Fruit fly (Drosophila melanogaster) whole organism, prepupa: ENCODE measurements around the gene CG6398.

Experiments used
- CG11294 ChIP-seq: fragments of 200-800 bp; sonication (Bioruptor generic); IDR thresholded peaks from 2 replicates; pipeline ENCODE4 v1.3.6; 2022; ENCODE audit warnings: missing biosample characterization, missing genetic modification characterization
- CG11762 ChIP-seq: fragments of 200-800 bp; sonication (Bioruptor generic); optimal IDR thresholded peaks from 3 replicates; lab custom pipeline; 2016; ENCODE audit warnings: missing biosample characterization, missing genetic modification characterization; ENCODE audit not compliant: insufficient read depth
- CG11902 ChIP-seq: fragments of 200-800 bp; sonication (Bioruptor generic); optimal IDR thresholded peaks from 3 replicates; lab custom pipeline; 2016; ENCODE audit warnings: missing biosample characterization, missing genetic modification characterization
- CG15336 ChIP-seq: fragments of 200-800 bp; sonication (Bioruptor generic); IDR thresholded peaks from 2 replicates; pipeline ENCODE4 v1.3.6; 2022; ENCODE audit warnings: missing biosample characterization, missing genetic modification characterization
- CG1621 ChIP-seq: fragments of 200-800 bp; sonication (Bioruptor generic); optimal IDR thresholded peaks from 3 replicates; lab custom pipeline; 2018; ENCODE audit warnings: missing biosample characterization, mild to moderate bottlenecking, missing genetic modification characterization
- CG16779 ChIP-seq: fragments of 200-800 bp; sonication (Bioruptor generic); optimal IDR thresholded peaks from 3 replicates; lab custom pipeline; 2017; ENCODE audit warnings: missing biosample characterization, mild to moderate bottlenecking, missing genetic modification characterization
- CG3032 ChIP-seq: fragments of 200-800 bp; optimal IDR thresholded peaks from 2 replicates; lab custom pipeline; 2019; ENCODE audit warnings: missing biosample characterization, mild to moderate bottlenecking, missing genetic modification characterization, moderate library complexity
- CG32006 ChIP-seq: fragments of 200-800 bp; sonication (Bioruptor generic); optimal IDR thresholded peaks from 3 replicates; lab custom pipeline; 2017; ENCODE audit warnings: missing biosample characterization, mild to moderate bottlenecking, missing genetic modification characterization
- CG34406 ChIP-seq: fragments of 200-800 bp; sonication (Bioruptor generic); optimal IDR thresholded peaks from 3 replicates; lab custom pipeline; 2016; ENCODE audit warnings: missing biosample characterization, missing genetic modification characterization
- CG3919 ChIP-seq: fragments of 200-800 bp; sonication (Bioruptor generic); optimal IDR thresholded peaks from 3 replicates; lab custom pipeline; 2016; ENCODE audit warnings: missing biosample characterization, missing genetic modification characterization
- CG6163 ChIP-seq: fragments of 200-800 bp; sonication (Bioruptor generic); IDR thresholded peaks from 3 replicates; pipeline ENCODE4 v1.3.6; 2022; ENCODE audit warnings: missing biosample characterization, missing genetic modification characterization
- CG6276 ChIP-seq: fragments of 200-800 bp; sonication (Bioruptor generic); optimal IDR thresholded peaks from 2 replicates; lab custom pipeline; 2017; ENCODE audit warnings: missing biosample characterization, mild to moderate bottlenecking, missing genetic modification characterization
- CG6808 ChIP-seq: fragments of 200-800 bp; sonication (Bioruptor generic); optimal IDR thresholded peaks from 3 replicates; lab custom pipeline; 2017; ENCODE audit warnings: missing biosample characterization, missing genetic modification characterization, mild to moderate bottlenecking, moderate library complexity, missing genetic modification reagents
- CG6854 ChIP-seq: fragments of 200-800 bp; sonication (Bioruptor generic); optimal IDR thresholded peaks from 2 replicates; lab custom pipeline; 2017; ENCODE audit warnings: missing biosample characterization, mild to moderate bottlenecking, missing genetic modification characterization
- CG7368 ChIP-seq: fragments of 200-800 bp; sonication (Bioruptor generic); optimal IDR thresholded peaks from 3 replicates; lab custom pipeline; 2016; ENCODE audit warnings: missing biosample characterization, missing genetic modification characterization
- CG8119 ChIP-seq: fragments of 200-800 bp; sonication (Bioruptor generic); IDR thresholded peaks from 3 replicates; pipeline ENCODE4 v1.3.6; 2022; ENCODE audit warnings: missing biosample characterization, missing genetic modification characterization
- CG8319 ChIP-seq: fragments of 200-800 bp; sonication (Bioruptor generic); optimal IDR thresholded peaks from 3 replicates; lab custom pipeline; 2016; ENCODE audit warnings: missing biosample characterization, missing genetic modification characterization
- Eip75B ChIP-seq: fragments of 200-800 bp; sonication (Bioruptor generic); optimal IDR thresholded peaks from 3 replicates; lab custom pipeline; 2016; ENCODE audit warnings: missing biosample characterization, missing genetic modification characterization
- Eip78C ChIP-seq: fragments of 200-800 bp; sonication (Bioruptor generic); peaks from one replicate; lab custom pipeline; 2016; ENCODE audit warnings: missing biosample characterization, missing genetic modification characterization
- Eip93F ChIP-seq: fragments of 200-800 bp; sonication (Bioruptor generic); optimal IDR thresholded peaks from 2 replicates; lab custom pipeline; 2016; ENCODE audit warnings: missing biosample characterization, mild to moderate bottlenecking, missing genetic modification characterization
- Ets21C ChIP-seq: fragments of 200-800 bp; sonication (Bioruptor generic); optimal IDR thresholded peaks from 3 replicates; lab custom pipeline; 2016; ENCODE audit warnings: missing biosample characterization, missing genetic modification characterization
- Ets96B ChIP-seq: fragments of 200-800 bp; optimal IDR thresholded peaks from 2 replicates; lab custom pipeline; 2019; ENCODE audit warnings: missing biosample characterization, mild to moderate bottlenecking, missing genetic modification characterization, moderate library complexity
- Gug ChIP-seq: fragments of 200-800 bp; sonication (Bioruptor generic); IDR thresholded peaks from 2 replicates; pipeline ENCODE4 v1.3.6; 2022; ENCODE audit warnings: missing biosample characterization, missing genetic modification characterization
- Hr38 ChIP-seq: sonication (Bioruptor generic); optimal IDR thresholded peaks from 2 replicates; lab custom pipeline; 2016; ENCODE audit warnings: missing biosample characterization, missing genetic modification characterization
- Hr39 ChIP-seq: fragments of 200-800 bp; sonication (Bioruptor generic); optimal IDR thresholded peaks from 2 replicates; lab custom pipeline; 2016; ENCODE audit warnings: missing biosample characterization, missing genetic modification characterization
- Hr4 ChIP-seq: fragments of 200-800 bp; sonication (Bioruptor generic); optimal IDR thresholded peaks from 3 replicates; lab custom pipeline; 2016; ENCODE audit warnings: missing biosample characterization, missing genetic modification characterization
- Lpt ChIP-seq: fragments of 200-800 bp; sonication (Bioruptor generic); optimal IDR thresholded peaks from 3 replicates; lab custom pipeline; 2016; ENCODE audit warnings: missing biosample characterization, missing genetic modification characterization
- Met ChIP-seq: fragments of 200-800 bp; sonication (Bioruptor generic); optimal IDR thresholded peaks from 3 replicates; lab custom pipeline; 2016; ENCODE audit warnings: missing biosample characterization, missing genetic modification characterization
- OdsH ChIP-seq: fragments of 200-800 bp; sonication (Bioruptor generic); optimal IDR thresholded peaks from 3 replicates; lab custom pipeline; 2016; ENCODE audit warnings: missing biosample characterization, missing genetic modification characterization
- Sox102F ChIP-seq: fragments of 200-800 bp; sonication (Bioruptor generic); optimal IDR thresholded peaks from 2 replicates; lab custom pipeline; 2016; ENCODE audit warnings: missing biosample characterization, mild to moderate bottlenecking, missing genetic modification characterization
- Sox15 ChIP-seq: fragments of 200-800 bp; sonication (Bioruptor generic); optimal IDR thresholded peaks from 3 replicates; lab custom pipeline; 2016; ENCODE audit warnings: missing biosample characterization, missing genetic modification characterization
- acj6 ChIP-seq: fragments of 200-800 bp; sonication (Bioruptor generic); optimal IDR thresholded peaks from 3 replicates; lab custom pipeline; 2016; ENCODE audit warnings: missing biosample characterization, missing genetic modification characterization
- esn ChIP-seq: fragments of 200-800 bp; sonication (Bioruptor generic); optimal IDR thresholded peaks from 2 replicates; lab custom pipeline; 2016; ENCODE audit warnings: missing biosample characterization, mild to moderate bottlenecking, missing genetic modification characterization, moderate library complexity
- fd59A ChIP-seq: fragments of 200-800 bp; sonication (Bioruptor generic); optimal IDR thresholded peaks from 2 replicates; lab custom pipeline; 2017; ENCODE audit warnings: missing biosample characterization, mild to moderate bottlenecking, missing genetic modification characterization, missing genetic modification reagents
- fd85E ChIP-seq: fragments of 200-800 bp; sonication (Bioruptor generic); optimal IDR thresholded peaks from 3 replicates; lab custom pipeline; 2016; ENCODE audit warnings: missing biosample characterization, missing genetic modification characterization
- fkh ChIP-seq: fragments of 200-800 bp; sonication (Bioruptor generic); optimal IDR thresholded peaks from 3 replicates; lab custom pipeline; 2017; ENCODE audit warnings: missing biosample characterization, mild to moderate bottlenecking, missing genetic modification characterization, moderate library complexity
- lz ChIP-seq: fragments of 200-800 bp; sonication (Bioruptor generic); optimal IDR thresholded peaks from 3 replicates; lab custom pipeline; 2016; ENCODE audit warnings: missing biosample characterization, missing genetic modification characterization
- pdm3 ChIP-seq: fragments of 200-800 bp; sonication (Bioruptor generic); optimal IDR thresholded peaks from 3 replicates; lab custom pipeline; 2016; ENCODE audit warnings: missing biosample characterization, missing genetic modification characterization
- salr ChIP-seq, 2 experiments: fragments of 200-800 bp; sonication (Bioruptor generic); optimal IDR thresholded peaks; 3 replicates each; lab custom pipeline; 2016 to 2018; ENCODE audit warnings: missing biosample characterization in 2 of 2, missing genetic modification characterization in 2 of 2, mild to moderate bottlenecking in 1 of 2
- ss ChIP-seq, 2 experiments: fragments of 200-800 bp; sonication (Bioruptor generic); optimal IDR thresholded peaks; 2 replicates in 1 of 2; 3 replicates in 1 of 2; lab custom pipeline; 2017 to 2018; ENCODE audit warnings: mild to moderate bottlenecking in 2 of 2, missing biosample characterization in 2 of 2, missing genetic modification characterization in 2 of 2, moderate library complexity in 1 of 2
- svp ChIP-seq: fragments of 200-800 bp; sonication (Bioruptor generic); peaks from one replicate; lab custom pipeline; 2016; ENCODE audit warnings: missing biosample characterization, missing genetic modification characterization
- topi ChIP-seq: fragments of 200-800 bp; sonication (Bioruptor generic); optimal IDR thresholded peaks from 3 replicates; lab custom pipeline; 2016; ENCODE audit warnings: missing biosample characterization, missing genetic modification characterization
- vri ChIP-seq: fragments of 200-800 bp; sonication (Bioruptor generic); optimal IDR thresholded peaks from 3 replicates; lab custom pipeline; 2016; ENCODE audit warnings: missing biosample characterization, mild to moderate bottlenecking, missing genetic modification characterization

CG6398 gene

dm6 chrX:17820252-17820651, 10.4 kb upstream of the CG6398 start (continued):
- TF ChIP-seq fd59A (GFP tag; lab: Kevin White, UChicago) (no peak), Met (GFP tag; lab: Kevin White, UChicago) (no peak), CG15336 (GFP tag; lab: Robert Waterston, UW) (no peak), Hr4 (no peak), CG1621 (no peak), fd85E (no peak), pdm3 (GFP tag; lab: Kevin White, UChicago) (peak; percentile 22), Eip75B (GFP tag; lab: Kevin White, UChicago) (no peak), CG11762 (GFP tag; lab: Kevin White, UChicago) (no peak), Ets96B (no peak), Gug (no peak), esn (GFP tag; lab: Kevin White, UChicago) (peak; percentile 6), ss (GFP tag; optimal IDR thresholded peaks at IDR 0.05; lab: Kevin White, UChicago) (no peak), CG6163 (GFP tag; lab: Robert Waterston, UW) (no peak), CG7368 (no peak), CG3032 (no peak), Eip78C (GFP tag; lab: Kevin White, UChicago) (peak; percentile 50), OdsH (GFP tag; lab: Kevin White, UChicago) (no peak), CG8119 (GFP tag; lab: Robert Waterston, UW) (no peak), CG16779 (tag; lab: Kevin White, UChicago) (no peak), vri (GFP tag; lab: Kevin White, UChicago) (no peak), CG6276 (GFP tag; lab: Kevin White, UChicago) (no peak), CG8319 (GFP tag; lab: Kevin White, UChicago) (no peak), acj6 (GFP tag; lab: Kevin White, UChicago) (no peak), lz (GFP tag; lab: Kevin White, UChicago) (peak; percentile 44)

DNA sequence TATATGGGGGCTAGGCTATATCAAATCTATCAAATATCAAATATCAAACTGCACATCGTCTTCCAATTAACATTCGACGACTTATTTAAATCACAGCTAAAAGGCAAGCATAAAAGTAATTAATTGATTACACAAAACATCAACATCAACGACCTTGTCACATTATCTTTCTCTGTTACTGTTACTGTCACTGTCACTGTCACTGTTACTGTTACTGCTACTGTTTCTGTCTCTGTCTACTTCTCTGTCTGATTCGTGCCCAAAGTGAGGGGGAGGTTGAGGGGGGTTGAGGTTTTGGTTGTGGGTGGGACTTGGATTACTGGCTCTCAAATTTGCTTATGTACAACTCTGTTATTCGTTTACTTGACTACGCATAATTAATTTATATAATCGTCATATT, 9.2 kb upstream of the CG6398 start:
- no peak for TF ChIP-seq CG16779 (tag; lab: Kevin White, UChicago)
- no peak for TF ChIP-seq esn (GFP tag; lab: Kevin White, UChicago)
- peak; percentile 33 for TF ChIP-seq Eip78C (GFP tag; lab: Kevin White, UChicago)
- peak; percentile 34 for TF ChIP-seq svp (GFP tag; lab: Kevin White, UChicago)
- no peak for TF ChIP-seq CG15336 (GFP tag; lab: Robert Waterston, UW)
- TF ChIP-seq CG6808, result no peak
- no peak for TF ChIP-seq Eip75B (GFP tag; lab: Kevin White, UChicago)
- no peak for TF ChIP-seq Ets96B
- TF ChIP-seq pdm3 (GFP tag; lab: Kevin White, UChicago), result no peak
- TF ChIP-seq CG6854 (GFP tag; lab: Kevin White, UChicago), result no peak
- peak; percentile 7 for TF ChIP-seq Hr39 (GFP tag; lab: Kevin White, UChicago)
- TF ChIP-seq CG11762 (GFP tag; lab: Kevin White, UChicago), result no peak
- TF ChIP-seq Sox102F (GFP tag; lab: Kevin White, UChicago), result no peak
- peak; percentile 9 for TF ChIP-seq fkh (GFP tag; lab: Kevin White, UChicago)

dm6 chrX:17826807-17827703, 3.6 kb upstream of the CG6398 start, which contains the start of gene Socs16D:
Socs16D (minus strand) TSS chrX:17827564.
- TF ChIP-seq salr (GFP tag; optimal IDR thresholded peaks at IDR 0.05; lab: Kevin White, UChicago), result no peak
- peak; percentile 37 for TF ChIP-seq Met (GFP tag; lab: Kevin White, UChicago)
- no peak for TF ChIP-seq CG3919
- TF ChIP-seq CG3032, result peak; percentile 14
- TF ChIP-seq CG11762 (GFP tag; lab: Kevin White, UChicago), result no peak
- TF ChIP-seq CG8319 (GFP tag; lab: Kevin White, UChicago), result no peak
- no peak for TF ChIP-seq Eip75B (GFP tag; lab: Kevin White, UChicago)
- TF ChIP-seq fkh (GFP tag; lab: Kevin White, UChicago), result peak; percentile 94
- no peak for TF ChIP-seq CG34406 (GFP tag; lab: Kevin White, UChicago)
- peak; percentile 33 for TF ChIP-seq vri (GFP tag; lab: Kevin White, UChicago)
- peak; percentile 79 for TF ChIP-seq CG6854 (GFP tag; lab: Kevin White, UChicago)
- TF ChIP-seq Hr4, result no peak
- TF ChIP-seq svp (GFP tag; lab: Kevin White, UChicago), result peak; percentile 52
- no peak for TF ChIP-seq CG7368
- TF ChIP-seq Sox15, result no peak
- no peak for TF ChIP-seq Eip93F (GFP tag; lab: Kevin White, UChicago)
- TF ChIP-seq lz (GFP tag; lab: Kevin White, UChicago), result peak; percentile 26
- TF ChIP-seq CG11294 (GFP tag; lab: Robert Waterston, UW), result no peak
- TF ChIP-seq Eip78C (GFP tag; lab: Kevin White, UChicago), result peak; percentile 75
- TF ChIP-seq topi (GFP tag; lab: Kevin White, UChicago), result peak; percentile 47
- no peak for TF ChIP-seq Hr38
- TF ChIP-seq Lpt (GFP tag; lab: Kevin White, UChicago), result peak; percentile 52
- no peak for TF ChIP-seq Ets21C (GFP tag; lab: Kevin White, UChicago)
- TF ChIP-seq ss (GFP tag; optimal IDR thresholded peaks at IDR 0.05; lab: Kevin White, UChicago), result peak; percentile 60 to 61
- TF ChIP-seq fd85E, result no peak
- TF ChIP-seq acj6 (GFP tag; lab: Kevin White, UChicago), result no peak
- no peak for TF ChIP-seq CG6276 (GFP tag; lab: Kevin White, UChicago)
- no peak for TF ChIP-seq CG32006 (GFP tag; lab: Kevin White, UChicago)
- TF ChIP-seq CG11902 (GFP tag; lab: Kevin White, UChicago), result no peak
